Fruit fly (Drosophila melanogaster) whole organism, embryonic: ENCODE measurements around the gene CG45066.

Experiments
- Abd-B ChIP-seq: fragments of 200-800 bp; sonication (Bioruptor generic); optimal IDR thresholded peaks from 2 replicates; lab custom pipeline; 2018; ENCODE audit warnings: missing biosample characterization, mild to moderate bottlenecking, missing genetic modification characterization, moderate library complexity
- CG30403 ChIP-seq: fragments of 200-800 bp; sonication (Bioruptor generic); optimal IDR thresholded peaks from 3 replicates; lab custom pipeline; 2016; ENCODE audit warnings: missing biosample characterization, missing genetic modification characterization
- CG6854 ChIP-seq: fragments of 200-800 bp; sonication (Bioruptor generic); optimal IDR thresholded peaks from 3 replicates; lab custom pipeline; 2017; ENCODE audit warnings: missing biosample characterization, mild to moderate bottlenecking, missing genetic modification characterization
- E2f2 ChIP-seq: fragments of 200-800 bp; sonication (Bioruptor generic); IDR thresholded peaks from 2 replicates; pipeline ENCODE4 v1.3.6; 2022; ENCODE audit warnings: missing biosample characterization, missing genetic modification characterization
- Fer2 ChIP-seq: fragments of 200-800 bp; sonication (Bioruptor generic); optimal IDR thresholded peaks from 2 replicates; lab custom pipeline; 2018; ENCODE audit warnings: missing biosample characterization, mild to moderate bottlenecking, missing genetic modification characterization, moderate library complexity
- chm ChIP-seq: fragments of 200-800 bp; sonication (Bioruptor generic); IDR thresholded peaks from 2 replicates; pipeline ENCODE4 v1.3.6; 2022; ENCODE audit warnings: missing biosample characterization, missing genetic modification characterization
- sisA ChIP-seq: fragments of 200-800 bp; sonication (Bioruptor generic); IDR thresholded peaks from 2 replicates; pipeline ENCODE4 v1.3.6; 2022; ENCODE audit warnings: missing biosample characterization, missing genetic modification characterization

- no peak for TF ChIP-seq Fer2
- TF ChIP-seq chm (GFP tag; lab: Robert Waterston, UW), result no peak
- no peak for TF ChIP-seq E2f2 (GFP tag; lab: Robert Waterston, UW)
- TF ChIP-seq CG30403 (GFP tag; lab: Kevin White, UChicago), result no peak
- no peak for TF ChIP-seq Abd-B (GFP tag; lab: Kevin White, UChicago)
- no peak for TF ChIP-seq sisA
- no peak for TF ChIP-seq CG6854 (GFP tag; lab: Kevin White, UChicago)
Measured at dm6 chr3L:3097598-3097880, 13.5 kb downstream of the CG45066 start.
